Worm (Caenorhabditis elegans): ENCODE measurements around the gene F56C4.2.

DNA sequence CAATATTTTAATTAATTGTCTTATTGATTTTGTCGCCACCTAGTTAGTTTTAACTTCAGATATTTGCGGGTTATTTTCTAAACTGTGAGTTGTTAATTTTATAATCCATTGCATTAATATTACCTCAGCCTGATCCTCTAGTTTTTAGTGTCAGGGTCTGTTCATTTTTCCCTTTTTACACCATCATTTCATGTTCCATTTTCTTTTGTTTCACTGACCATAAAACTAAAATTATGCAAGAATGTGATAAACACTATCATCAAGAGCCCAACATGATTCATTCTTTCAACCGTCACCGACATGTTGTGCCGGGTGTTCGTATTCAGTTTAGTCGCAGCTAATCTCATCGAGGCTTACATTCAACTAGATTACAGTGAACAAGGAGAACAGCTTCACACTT, at the start of gene F56C4.2:
- TF ChIP-seq nhr-25 (tag; optimal IDR thresholded peaks at IDR 0.05) = no peak
- no peak for TF ChIP-seq nhr-11 (tag; optimal IDR thresholded peaks at IDR 0.05)
- TF ChIP-seq blmp-1 (tag; optimal IDR thresholded peaks at IDR 0.05; ENCODE audit: insufficient read depth) = no peak
